Fruit fly (Drosophila melanogaster) whole organism, embryonic: ENCODE measurements around the gene dhd.

Source experiments
- Adf1 ChIP-seq: fragments of 200-800 bp; sonication (Bioruptor generic); IDR thresholded peaks from 2 replicates; pipeline ENCODE4 v1.3.6; 2022; ENCODE audit warnings: missing biosample characterization, missing genetic modification characterization
- Bgb ChIP-seq: fragments of 200-800 bp; sonication (Bioruptor generic); IDR thresholded peaks from 2 replicates; pipeline ENCODE4 v1.3.6; 2022; ENCODE audit warnings: missing biosample characterization, missing genetic modification characterization; ENCODE audit not compliant: partially characterized antibody
- CG10209 ChIP-seq: fragments of 200-800 bp; sonication (Bioruptor generic); optimal IDR thresholded peaks from 3 replicates; lab custom pipeline; 2017; ENCODE audit warnings: missing biosample characterization, mild to moderate bottlenecking, missing genetic modification characterization, missing genetic modification reagents
- CG11504 ChIP-seq: fragments of 200-800 bp; sonication (Bioruptor generic); optimal IDR thresholded peaks from 3 replicates; lab custom pipeline; 2019; ENCODE audit warnings: missing biosample characterization, mild to moderate bottlenecking, missing genetic modification characterization, moderate library complexity
- CG12071 ChIP-seq: fragments of 200-800 bp; sonication (Bioruptor generic); optimal IDR thresholded peaks from 3 replicates; lab custom pipeline; 2018; ENCODE audit warnings: missing biosample characterization, mild to moderate bottlenecking, missing genetic modification characterization
- CG12769 ChIP-seq: fragments of 200-800 bp; sonication (Bioruptor generic); optimal IDR thresholded peaks from 2 replicates; lab custom pipeline; 2019; ENCODE audit warnings: missing biosample characterization, mild to moderate bottlenecking, missing genetic modification characterization, moderate library complexity
- CG13287 ChIP-seq: fragments of 200-800 bp; sonication (Bioruptor generic); IDR thresholded peaks from 2 replicates; pipeline ENCODE4 v1.3.6; 2022; ENCODE audit warnings: missing biosample characterization, missing genetic modification characterization; ENCODE audit not compliant: partially characterized antibody
- CG14667 ChIP-seq: fragments of 200-800 bp; sonication (Bioruptor generic); IDR thresholded peaks from 2 replicates; pipeline ENCODE4 v1.3.6; 2022; ENCODE audit warnings: missing biosample characterization, missing genetic modification characterization
- CG15514 ChIP-seq: fragments of 200-800 bp; sonication (Bioruptor generic); optimal IDR thresholded peaks from 3 replicates; lab custom pipeline; 2017; ENCODE audit warnings: missing biosample characterization, missing genetic modification characterization, mild to moderate bottlenecking, moderate library complexity, missing genetic modification reagents
- CG17385 ChIP-seq: fragments of 200-800 bp; sonication (Bioruptor generic); optimal IDR thresholded peaks from 3 replicates; lab custom pipeline; 2018; ENCODE audit warnings: missing biosample characterization, mild to moderate bottlenecking, missing genetic modification characterization
- CG18011 ChIP-seq: fragments of 200-800 bp; sonication (Bioruptor generic); optimal IDR thresholded peaks from 2 replicates; lab custom pipeline; 2017; ENCODE audit warnings: missing biosample characterization, missing genetic modification characterization, mild to moderate bottlenecking, moderate library complexity, missing genotype
- CG2202 ChIP-seq: fragments of 200-800 bp; sonication (Bioruptor generic); optimal IDR thresholded peaks from 2 replicates; lab custom pipeline; 2018; ENCODE audit warnings: missing biosample characterization, mild to moderate bottlenecking, missing genetic modification characterization
- CG2678 ChIP-seq: fragments of 200-800 bp; sonication (Bioruptor generic); optimal IDR thresholded peaks from 3 replicates; lab custom pipeline; 2019; ENCODE audit warnings: missing biosample characterization, mild to moderate bottlenecking, missing genetic modification characterization, moderate library complexity
- CG32532 ChIP-seq: fragments of 200-800 bp; sonication (Bioruptor generic); IDR thresholded peaks from 2 replicates; pipeline ENCODE4 v1.3.6; 2022; ENCODE audit warnings: missing biosample characterization, missing genetic modification characterization
- CG34376 ChIP-seq: fragments of 200-800 bp; sonication (Bioruptor generic); optimal IDR thresholded peaks from 2 replicates; lab custom pipeline; 2018; ENCODE audit warnings: missing biosample characterization, mild to moderate bottlenecking, missing genetic modification characterization
- CG7928 ChIP-seq: fragments of 200-800 bp; sonication (Bioruptor generic); optimal IDR thresholded peaks from 2 replicates; lab custom pipeline; 2017; ENCODE audit warnings: missing biosample characterization, mild to moderate bottlenecking, missing genetic modification characterization
- CG8765 ChIP-seq: fragments of 200-800 bp; sonication (Bioruptor generic); IDR thresholded peaks from 2 replicates; pipeline ENCODE4 v1.3.6; 2022; ENCODE audit warnings: missing biosample characterization, missing genetic modification characterization
- Dbx ChIP-seq: fragments of 200-800 bp; sonication (Bioruptor generic); IDR thresholded peaks from 3 replicates; pipeline ENCODE4 v1.3.6; 2022; ENCODE audit warnings: missing biosample characterization, missing genetic modification characterization
- Deaf1 ChIP-seq: fragments of 200-800 bp; optimal IDR thresholded peaks from 3 replicates; lab custom pipeline; 2019; ENCODE audit warnings: missing biosample characterization, mild to moderate bottlenecking, missing genetic modification characterization, moderate library complexity
- Drgx ChIP-seq: fragments of 200-800 bp; sonication (Bioruptor generic); IDR thresholded peaks from 2 replicates; pipeline ENCODE4 v1.3.6; 2022; ENCODE audit warnings: missing biosample characterization, missing genetic modification characterization
- Elba2 ChIP-seq: fragments of 200-800 bp; sonication (Bioruptor generic); optimal IDR thresholded peaks from 3 replicates; lab custom pipeline; 2016; ENCODE audit warnings: missing biosample characterization, missing genetic modification characterization
- HLH4C ChIP-seq: fragments of 200-800 bp; sonication (Bioruptor generic); IDR thresholded peaks from 3 replicates; pipeline ENCODE4 v1.3.6; 2022; ENCODE audit warnings: missing biosample characterization, missing genetic modification characterization; ENCODE audit not compliant: partially characterized antibody
- Jarid2 ChIP-seq: fragments of 200-800 bp; sonication (Bioruptor generic); optimal IDR thresholded peaks from 3 replicates; lab custom pipeline; 2017; ENCODE audit warnings: mild to moderate bottlenecking, missing biosample characterization, missing genetic modification reagents, missing genetic modification characterization
- Kr ChIP-seq: fragments of 200-800 bp; sonication (Bioruptor generic); optimal IDR thresholded peaks from 2 replicates; lab custom pipeline; 2017; ENCODE audit warnings: missing biosample characterization, mild to moderate bottlenecking, missing genetic modification characterization
- Med ChIP-seq: fragments of 200-800 bp; sonication (Bioruptor generic); peaks from one replicate; lab custom pipeline; 2016; ENCODE audit warnings: missing biosample characterization, missing genetic modification characterization, mild to moderate bottlenecking, inconsistent platforms, moderate library complexity
- Poxn ChIP-seq: fragments of 200-800 bp; sonication (Bioruptor generic); IDR thresholded peaks from 2 replicates; pipeline ENCODE4 v1.3.6; 2022; ENCODE audit warnings: missing biosample characterization, missing genetic modification characterization
- Sry-δ ChIP-seq: fragments of 200-800 bp; sonication (Bioruptor generic); optimal IDR thresholded peaks from 2 replicates; lab custom pipeline; 2016; ENCODE audit warnings: missing biosample characterization, missing genetic modification characterization
- Trl ChIP-seq, 3 experiments: fragments of >200 bp in 2 of 3; fragments of 200-800 bp in 1 of 3; sonication (Bioruptor generic) in 1 of 3; optimal IDR thresholded peaks; 2 replicates in 1 of 3; 3 replicates in 2 of 3; lab custom pipeline; 2016 to 2017; ENCODE audit warnings: missing biosample characterization in 1 of 3, missing genetic modification characterization in 1 of 3
- Xrp1 ChIP-seq: fragments of 200-800 bp; sonication (Bioruptor generic); IDR thresholded peaks from 2 replicates; pipeline ENCODE4 v1.3.6; 2022; ENCODE audit warnings: missing biosample characterization, missing genetic modification characterization
- abd-A ChIP-seq: fragments of 200-800 bp; sonication (Bioruptor generic); optimal IDR thresholded peaks from 3 replicates; lab custom pipeline; 2019; ENCODE audit warnings: missing biosample characterization, mild to moderate bottlenecking, missing genetic modification characterization, moderate library complexity
- ato ChIP-seq: fragments of 200-800 bp; sonication (Bioruptor generic); IDR thresholded peaks from 2 replicates; pipeline ENCODE4 v1.3.6; 2022; ENCODE audit warnings: missing biosample characterization, missing genetic modification characterization; ENCODE audit not compliant: partially characterized antibody
- cg ChIP-seq: fragments of 200-800 bp; sonication (Bioruptor generic); optimal IDR thresholded peaks from 3 replicates; lab custom pipeline; 2019; ENCODE audit warnings: missing biosample characterization, mild to moderate bottlenecking, missing genetic modification characterization, moderate library complexity
- chn ChIP-seq: fragments of 200-800 bp; sonication (Bioruptor generic); optimal IDR thresholded peaks from 2 replicates; lab custom pipeline; 2016; ENCODE audit warnings: missing biosample characterization, missing genetic modification characterization
- ci ChIP-seq: fragments of 200-800 bp; sonication (Bioruptor generic); IDR thresholded peaks from 3 replicates; pipeline ENCODE4 v1.3.6; 2022; ENCODE audit warnings: missing biosample characterization, missing genetic modification characterization
- corto ChIP-seq: fragments of 200-800 bp; sonication (Bioruptor generic); optimal IDR thresholded peaks from 2 replicates; lab custom pipeline; 2016; ENCODE audit warnings: missing biosample characterization, mild to moderate bottlenecking, missing genetic modification characterization, moderate library complexity
- hkb ChIP-seq, 2 experiments: fragments of 200-800 bp in 1 of 2; fragments of >200 bp in 1 of 2; sonication (Bioruptor generic) in 1 of 2; IDR thresholded peaks in 1 of 2; optimal IDR thresholded peaks in 1 of 2; 2 replicates each; pipeline versions ENCODE4 v1.3.6 to Lab custom; 2017 to 2022; ENCODE audit warnings: missing biosample characterization in 1 of 2, missing genetic modification characterization in 1 of 2
- ken ChIP-seq: fragments of 200-800 bp; sonication (Bioruptor generic); IDR thresholded peaks from 3 replicates; pipeline ENCODE4 v1.3.6; 2022; ENCODE audit warnings: missing biosample characterization, missing genetic modification characterization
- nom ChIP-seq: fragments of 200-800 bp; sonication (Bioruptor generic); optimal IDR thresholded peaks from 2 replicates; lab custom pipeline; 2017; ENCODE audit warnings: missing biosample characterization, missing genetic modification characterization, mild to moderate bottlenecking, moderate library complexity, missing genetic modification reagents
- onecut ChIP-seq: fragments of 200-800 bp; sonication (Bioruptor generic); IDR thresholded peaks from 2 replicates; pipeline ENCODE4 v1.3.6; 2022; ENCODE audit warnings: missing biosample characterization, missing genetic modification characterization
- sc ChIP-seq, 3 experiments: fragments of >200 bp in 2 of 3; fragments of 200-800 bp in 1 of 3; sonication (Bioruptor generic) in 1 of 3; optimal IDR thresholded peaks; 2 replicates in 2 of 3; 3 replicates in 1 of 3; lab custom pipeline; 2017; ENCODE audit warnings: mild to moderate bottlenecking in 1 of 3, missing biosample characterization in 1 of 3, missing genetic modification characterization in 1 of 3, missing genetic modification reagents in 1 of 3
- scrt ChIP-seq: fragments of 200-800 bp; sonication (Bioruptor generic); optimal IDR thresholded peaks from 2 replicates; lab custom pipeline; 2018; ENCODE audit warnings: missing biosample characterization, mild to moderate bottlenecking, missing genetic modification characterization, moderate library complexity
- so ChIP-seq: fragments of 200-800 bp; sonication (Bioruptor generic); IDR thresholded peaks from 3 replicates; pipeline ENCODE4 v1.3.6; 2022; ENCODE audit warnings: missing biosample characterization, missing genetic modification characterization
- sqz ChIP-seq: fragments of 200-800 bp; sonication (Bioruptor generic); optimal IDR thresholded peaks from 3 replicates; lab custom pipeline; 2018; ENCODE audit warnings: missing biosample characterization, mild to moderate bottlenecking, missing genetic modification characterization
- sr ChIP-seq: fragments of 200-800 bp; sonication (Bioruptor generic); IDR thresholded peaks from 3 replicates; pipeline ENCODE4 v1.3.6; 2022; ENCODE audit warnings: missing biosample characterization, missing genetic modification characterization
- wdn ChIP-seq: fragments of 200-800 bp; sonication (Bioruptor generic); IDR thresholded peaks from 2 replicates; pipeline ENCODE4 v1.3.6; 2022; ENCODE audit warnings: missing biosample characterization, missing genetic modification characterization
- yki ChIP-seq: fragments of >200 bp; optimal IDR thresholded peaks from 3 replicates; lab custom pipeline; 2018
- z ChIP-seq: fragments of 200-800 bp; sonication (Bioruptor generic); IDR thresholded peaks from 3 replicates; pipeline ENCODE4 v1.3.6; 2022; ENCODE audit warnings: missing biosample characterization, missing genetic modification characterization

The dhd gene

DNA sequence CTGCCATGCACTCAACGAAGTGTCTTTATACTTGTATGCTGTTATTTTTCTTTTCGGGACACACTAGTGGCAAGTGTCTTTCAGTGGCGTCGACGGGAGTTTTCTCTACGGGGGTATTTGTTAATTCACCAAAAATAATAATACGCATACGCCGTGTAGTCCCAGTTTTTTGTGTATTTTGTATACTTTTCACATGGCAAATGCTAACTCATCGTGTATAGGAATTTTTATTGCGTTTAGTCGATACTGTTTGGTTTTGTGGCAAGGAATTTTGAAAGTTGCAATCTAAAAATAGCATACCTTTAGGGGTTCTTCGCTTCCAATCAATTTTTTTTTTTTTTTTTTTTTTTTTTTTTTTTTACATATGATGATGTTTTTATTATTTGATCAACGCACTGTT is 26.5 kb downstream of the dhd start (continued):
- TF ChIP-seq CG32532: no peak
- TF ChIP-seq CG7928 (GFP tag; lab: Kevin White, UChicago): no peak
- no peak for TF ChIP-seq nom
- TF ChIP-seq Med (GFP tag; lab: Kevin White, UChicago): peak; percentile 70
- TF ChIP-seq Elba2 (GFP tag; lab: Kevin White, UChicago): no peak
- TF ChIP-seq CG2678 (tag; lab: Kevin White, UChicago): peak; percentile 12
- TF ChIP-seq CG34376: no peak

DNA sequence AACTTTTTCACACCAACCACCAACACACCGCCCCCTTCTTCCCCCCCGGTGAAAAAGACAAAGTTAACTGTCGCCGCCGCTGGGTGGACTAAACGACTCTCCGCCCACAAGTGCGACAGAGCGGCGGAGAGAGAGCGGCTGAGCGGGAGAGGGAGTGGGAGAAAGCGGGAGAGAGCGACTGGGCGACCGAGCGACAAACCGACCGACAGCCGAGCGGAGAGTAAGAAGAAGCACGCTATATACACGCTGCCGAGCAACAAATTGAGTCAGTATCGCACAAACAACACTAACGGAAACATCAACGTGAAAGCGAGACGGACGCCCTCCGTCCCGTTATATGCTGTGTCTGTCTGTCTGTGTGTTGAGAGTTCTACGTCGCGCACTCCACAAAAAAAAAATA is 28.0 kb downstream of the dhd start, which contains the start of gene SK:
Gene SK (plus strand): TSS at position 267 of the 400 bp plus-strand sequence.
- TF ChIP-seq CG14667 (GFP tag; lab: Robert Waterston, UW) (no peak), Deaf1 (peak; percentile 97), CG17385 (GFP tag; lab: Kevin White, UChicago) (peak; percentile 84), CG11504 (tag; lab: Kevin White, UChicago) (peak; percentile 65), abd-A (tag; lab: Kevin White, UChicago) (peak; percentile 31), corto (GFP tag; lab: Kevin White, UChicago) (no peak), onecut (GFP tag; lab: Robert Waterston, UW) (peak; percentile 30), ato (GFP tag; lab: Robert Waterston, UW) (peak; percentile 12; the same call in 1 of the 2 replicates), Jarid2 (GFP tag; lab: Kevin White, UChicago) (peak; percentile 75), so (GFP tag; lab: Robert Waterston, UW) (0 out of 3 replicates have a peak, but pooled peaks have one; percentile 10), Xrp1 (no peak), ci (GFP tag; lab: Robert Waterston, UW) (peak; percentile 72; the same call in 2 of the 3 replicates), cg (peak; percentile 27), chn (GFP tag; lab: Kevin White, UChicago) (no peak), wdn (no peak), sqz (GFP tag; lab: Kevin White, UChicago) (peak; percentile 31), CG2202 (tag; lab: Kevin White, UChicago) (no peak), Trl (optimal IDR thresholded peaks at IDR 0.05; lab: Kevin White, UChicago) (peak; percentile 64 to 76), Trl (GFP tag; optimal IDR thresholded peaks at IDR 0.05; lab: Kevin White, UChicago) (no peak), CG32532 (peak; percentile 48; the same call in 1 of the 2 replicates), CG12769 (tag; lab: Kevin White, UChicago) (peak; percentile 41), CG15514 (GFP tag; lab: Kevin White, UChicago) (peak; percentile 10), CG8765 (GFP tag; lab: Robert Waterston, UW) (0 out of 2 replicates have a peak, but pooled peaks have one; percentile 10), HLH4C (0 out of 3 replicates have a peak, but pooled peaks have one; percentile 16), yki (lab: Kevin White, UChicago) (peak; percentile 27), CG13287 (GFP tag; lab: Robert Waterston, UW) (peak; percentile 26; the same call in 1 of the 2 replicates), Kr (no peak), CG18011 (GFP tag; lab: Kevin White, UChicago) (no peak), ken (GFP tag; lab: Robert Waterston, UW) (peak; percentile 57; the same call in 2 of the 3 replicates), Poxn (GFP tag; lab: Robert Waterston, UW) (no peak), z (GFP tag; lab: Robert Waterston, UW) (peak; percentile 69; the same call in 2 of the 3 replicates), scrt (GFP tag; lab: Kevin White, UChicago) (peak; percentile 4), CG12071 (GFP tag; lab: Kevin White, UChicago) (peak; percentile 4), hkb (optimal IDR thresholded peaks at IDR 0.05; lab: Kevin White, UChicago) (no peak), hkb (GFP tag; IDR thresholded peaks at IDR 0.05; lab: Robert Waterston, UW) (0 out of 2 replicates have a peak, but pooled peaks have one; percentile 18), sc (optimal IDR thresholded peaks at IDR 0.05; lab: Kevin White, UChicago) (no peak), sc (GFP tag; optimal IDR thresholded peaks at IDR 0.05; lab: Kevin White, UChicago) (no peak), CG10209 (GFP tag; lab: Kevin White, UChicago) (peak; percentile 71), Drgx (GFP tag; lab: Robert Waterston, UW) (0 out of 2 replicates have a peak, but pooled peaks have one; percentile 20), Sry-δ (no peak), sr (GFP tag; lab: Robert Waterston, UW) (peak; percentile 71), Dbx (GFP tag; lab: Robert Waterston, UW) (0 out of 3 replicates have a peak, but pooled peaks have one; percentile 22), Adf1 (GFP tag; lab: Robert Waterston, UW) (peak; percentile 50), Bgb (GFP tag; lab: Robert Waterston, UW) (peak; percentile 42; the same call in 1 of the 2 replicates)
